Worm (Caenorhabditis elegans): ENCODE results near the gene ccf-1.

ce11 chrIII:11937911-11938310 is 17.9 kb upstream of the ccf-1 start:
- TF ChIP-seq snpc-4 (tag; optimal IDR thresholded peaks at IDR 0.05) (no peak), elt-2 (tag; optimal IDR thresholded peaks at IDR 0.05) (no peak), pha-4 (tag; optimal IDR thresholded peaks at IDR 0.05) (no peak), ceh-9 (tag; optimal IDR thresholded peaks at IDR 0.05) (no peak), lin-39 (tag; optimal IDR thresholded peaks at IDR 0.05) (no peak), jun-1 (tag; optimal IDR thresholded peaks at IDR 0.05) (no peak), ztf-4 (tag; optimal IDR thresholded peaks at IDR 0.05) (no peak)

All from whole organism, L3 larva.